Fruit fly (Drosophila melanogaster): ENCODE measurements around the gene CG3847.

DNA sequence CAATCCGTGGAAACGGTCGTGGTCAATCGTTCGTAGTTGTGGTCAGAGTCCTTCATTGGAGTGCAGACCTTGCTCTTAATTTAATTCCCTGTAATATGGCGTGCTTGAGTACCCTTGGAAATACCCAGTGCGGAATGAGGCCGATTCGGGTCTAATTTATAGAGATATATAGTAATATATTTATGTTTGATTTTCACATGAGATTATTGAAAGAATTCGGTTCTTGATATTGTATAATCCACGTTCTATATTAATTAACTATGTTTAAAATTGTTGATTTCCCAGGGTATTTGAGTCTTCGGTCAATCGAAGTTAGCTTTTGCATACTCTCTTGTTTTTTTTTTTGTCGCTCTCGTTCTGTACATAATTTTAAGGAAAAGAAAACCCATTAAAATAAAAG, 3.6 kb upstream of the CG3847 start:
- TF ChIP-seq Clk (GFP tag; optimal IDR thresholded peaks at IDR 0.05): no peak
- no peak for TF ChIP-seq kay (GFP tag; ENCODE audit: borderline replicate concordance)
- no peak for TF ChIP-seq CG5204 (GFP tag; optimal IDR thresholded peaks at IDR 0.05)
- TF ChIP-seq CG7045 (GFP tag; optimal IDR thresholded peaks at IDR 0.05): no peak
- TF ChIP-seq cnc (optimal IDR thresholded peaks at IDR 0.05): no peak
